Fruit fly (Drosophila melanogaster) whole organism, pupa: ENCODE data around the gene mRpS25.

Experiments
- CG10348 ChIP-seq: fragments of 200-800 bp; sonication (Bioruptor generic); IDR thresholded peaks from 2 replicates; pipeline ENCODE4 v1.3.6; 2022; ENCODE audit warnings: missing biosample characterization, missing genetic modification characterization
- CG12605 ChIP-seq: fragments of 200-800 bp; sonication (Bioruptor generic); IDR thresholded peaks from 2 replicates; pipeline ENCODE4 v1.3.6; 2022; ENCODE audit warnings: missing biosample characterization, missing genetic modification characterization
- CG13204 ChIP-seq: fragments of 200-800 bp; sonication (Bioruptor generic); optimal IDR thresholded peaks from 2 replicates; lab custom pipeline; 2018; ENCODE audit warnings: missing biosample characterization, mild to moderate bottlenecking, missing genetic modification characterization, moderate library complexity
- CG14655 ChIP-seq: fragments of 200-800 bp; sonication (Bioruptor generic); optimal IDR thresholded peaks from 3 replicates; lab custom pipeline; 2017; ENCODE audit warnings: mild to moderate bottlenecking, missing biosample characterization, missing genetic modification reagents, missing genetic modification characterization
- CG15710 ChIP-seq: fragments of 200-800 bp; sonication (Bioruptor generic); optimal IDR thresholded peaks from 2 replicates; lab custom pipeline; 2018; ENCODE audit warnings: missing biosample characterization, mild to moderate bottlenecking, missing genetic modification characterization, moderate library complexity
- CG17806 ChIP-seq: fragments of 200-800 bp; sonication (Bioruptor generic); optimal IDR thresholded peaks from 2 replicates; lab custom pipeline; 2018; ENCODE audit warnings: missing biosample characterization, mild to moderate bottlenecking, missing genetic modification characterization, moderate library complexity
- CG32121 ChIP-seq: fragments of 200-800 bp; sonication (Bioruptor generic); IDR thresholded peaks from 2 replicates; pipeline ENCODE4 v1.3.6; 2022; ENCODE audit warnings: missing biosample characterization, missing genetic modification characterization
- CG34367 ChIP-seq: fragments of 200-800 bp; sonication (Bioruptor generic); optimal IDR thresholded peaks from 2 replicates; lab custom pipeline; 2018; ENCODE audit warnings: missing biosample characterization, mild to moderate bottlenecking, missing genetic modification characterization
- CG4496 ChIP-seq: fragments of 200-800 bp; sonication (Bioruptor generic); IDR thresholded peaks from 3 replicates; pipeline ENCODE4 v1.3.6; 2022; ENCODE audit warnings: missing biosample characterization, missing genetic modification characterization
- CG8159 ChIP-seq: fragments of 200-800 bp; sonication (Bioruptor generic); optimal IDR thresholded peaks from 3 replicates; lab custom pipeline; 2018; ENCODE audit warnings: missing biosample characterization, mild to moderate bottlenecking, missing genetic modification characterization, moderate library complexity
- CG8301 ChIP-seq: fragments of 200-800 bp; sonication (Bioruptor generic); optimal IDR thresholded peaks from 2 replicates; lab custom pipeline; 2018; ENCODE audit warnings: missing biosample characterization, mild to moderate bottlenecking, missing genetic modification characterization
- CG9948 ChIP-seq: fragments of 200-800 bp; sonication (Bioruptor generic); optimal IDR thresholded peaks from 2 replicates; lab custom pipeline; 2018; ENCODE audit warnings: missing biosample characterization, mild to moderate bottlenecking, missing genetic modification characterization, moderate library complexity
- D1 ChIP-seq: fragments of 200-800 bp; sonication (Bioruptor generic); optimal IDR thresholded peaks from 2 replicates; lab custom pipeline; 2018; ENCODE audit warnings: missing biosample characterization, mild to moderate bottlenecking, missing genetic modification characterization, moderate library complexity
- EcR ChIP-seq: fragments of 200-800 bp; sonication (Bioruptor generic); optimal IDR thresholded peaks from 3 replicates; lab custom pipeline; 2019; ENCODE audit warnings: missing biosample characterization, missing genetic modification characterization, mild to moderate bottlenecking, moderate library complexity, missing genetic modification reagents
- Ets98B ChIP-seq: fragments of 200-800 bp; sonication (Bioruptor generic); IDR thresholded peaks from 2 replicates; pipeline ENCODE4 v1.3.6; 2022; ENCODE audit warnings: missing biosample characterization, missing genetic modification characterization
- Pif1A ChIP-seq: fragments of 200-800 bp; sonication (Bioruptor generic); optimal IDR thresholded peaks from 3 replicates; lab custom pipeline; 2016; ENCODE audit warnings: missing biosample characterization, missing genetic modification characterization
- Pif1B ChIP-seq: fragments of 200-800 bp; sonication (Bioruptor generic); optimal IDR thresholded peaks from 3 replicates; lab custom pipeline; 2016; ENCODE audit warnings: missing biosample characterization, missing genetic modification characterization
- Snoo ChIP-seq: fragments of 200-800 bp; sonication (Bioruptor generic); optimal IDR thresholded peaks from 3 replicates; lab custom pipeline; 2017; ENCODE audit warnings: missing biosample characterization, mild to moderate bottlenecking, missing genetic modification characterization, inconsistent platforms
- fd96Ca ChIP-seq: fragments of 200-800 bp; sonication (Bioruptor generic); IDR thresholded peaks from 3 replicates; pipeline ENCODE4 v1.3.6; 2022; ENCODE audit warnings: missing biosample characterization, missing genetic modification characterization
- gl ChIP-seq: fragments of 200-800 bp; sonication (Bioruptor generic); optimal IDR thresholded peaks from 2 replicates; lab custom pipeline; 2018; ENCODE audit warnings: missing biosample characterization, mild to moderate bottlenecking, missing genetic modification characterization
- rn ChIP-seq: fragments of 200-800 bp; sonication (Bioruptor generic); IDR thresholded peaks from 2 replicates; pipeline ENCODE4 v1.3.6; 2022; ENCODE audit warnings: missing biosample characterization, missing genetic modification characterization

mRpS25 gene

dm6 chrX:14621464-14621863, 38.7 kb upstream of the mRpS25 start:
- no peak for TF ChIP-seq CG13204 (GFP tag; lab: Kevin White, UChicago)
- TF ChIP-seq CG10348 (GFP tag; lab: Robert Waterston, UW): no peak
- no peak for TF ChIP-seq Ets98B (GFP tag; lab: Robert Waterston, UW)
- no peak for TF ChIP-seq gl (tag; lab: Kevin White, UChicago)
- TF ChIP-seq Snoo: no peak
- peak; percentile 29 for TF ChIP-seq CG14655 (GFP tag; lab: Kevin White, UChicago)
- TF ChIP-seq CG4496 (GFP tag; lab: Robert Waterston, UW): no peak
- TF ChIP-seq D1 (tag; lab: Kevin White, UChicago): no peak
- TF ChIP-seq CG8159 (tag; lab: Kevin White, UChicago): peak; percentile 19
- TF ChIP-seq CG15710 (tag; lab: Kevin White, UChicago): no peak
- TF ChIP-seq CG9948: no peak
- no peak for TF ChIP-seq rn (GFP tag; lab: Robert Waterston, UW)
- TF ChIP-seq EcR: no peak
- TF ChIP-seq CG12605 (GFP tag; lab: Robert Waterston, UW): no peak
- TF ChIP-seq CG8301 (tag; lab: Kevin White, UChicago): peak; percentile 14
- peak; percentile 1 for TF ChIP-seq Pif1A
- TF ChIP-seq fd96Ca (GFP tag; lab: Robert Waterston, UW): no peak
- peak; percentile 0 for TF ChIP-seq CG17806
- TF ChIP-seq CG34367 (tag; lab: Kevin White, UChicago): no peak
- TF ChIP-seq CG32121 (GFP tag; lab: Robert Waterston, UW): no peak
- no peak for TF ChIP-seq Pif1B

- TF ChIP-seq EcR (no peak), gl (tag; lab: Kevin White, UChicago) (peak; percentile 70), CG14655 (GFP tag; lab: Kevin White, UChicago) (peak; percentile 82), CG34367 (tag; lab: Kevin White, UChicago) (peak; percentile 79), CG17806 (peak; percentile 85), Ets98B (GFP tag; lab: Robert Waterston, UW) (peak; percentile 72), CG9948 (peak; percentile 83), CG10348 (GFP tag; lab: Robert Waterston, UW) (no peak), Snoo (peak; percentile 64), CG13204 (GFP tag; lab: Kevin White, UChicago) (peak; percentile 75), CG15710 (tag; lab: Kevin White, UChicago) (peak; percentile 87), fd96Ca (GFP tag; lab: Robert Waterston, UW) (peak; percentile 87), Pif1B (peak; percentile 88), CG32121 (GFP tag; lab: Robert Waterston, UW) (peak; percentile 82), CG12605 (GFP tag; lab: Robert Waterston, UW) (peak; percentile 84), D1 (tag; lab: Kevin White, UChicago) (peak; percentile 5), CG8301 (tag; lab: Kevin White, UChicago) (peak; percentile 59), rn (GFP tag; lab: Robert Waterston, UW) (peak; percentile 37; the same call in 1 of the 2 replicates), CG8159 (tag; lab: Kevin White, UChicago) (peak; percentile 88), CG4496 (GFP tag; lab: Robert Waterston, UW) (peak; percentile 90), Pif1A (peak; percentile 82)
Measured at dm6 chrX:14612302-14612701, 29.5 kb upstream of the mRpS25 start.

- TF ChIP-seq CG17806 (peak; percentile 7), Pif1A (peak; percentile 1), CG4496 (GFP tag; lab: Robert Waterston, UW) (no peak), CG8159 (tag; lab: Kevin White, UChicago) (peak; percentile 52), CG8301 (tag; lab: Kevin White, UChicago) (peak; percentile 32), CG13204 (GFP tag; lab: Kevin White, UChicago) (no peak), CG10348 (GFP tag; lab: Robert Waterston, UW) (no peak), CG34367 (tag; lab: Kevin White, UChicago) (peak; percentile 3), CG9948 (peak; percentile 34), CG15710 (tag; lab: Kevin White, UChicago) (peak; percentile 19), CG14655 (GFP tag; lab: Kevin White, UChicago) (peak; percentile 66), Snoo (no peak), CG32121 (GFP tag; lab: Robert Waterston, UW) (no peak), Ets98B (GFP tag; lab: Robert Waterston, UW) (no peak), fd96Ca (GFP tag; lab: Robert Waterston, UW) (no peak), CG12605 (GFP tag; lab: Robert Waterston, UW) (no peak), EcR (no peak), Pif1B (no peak), D1 (tag; lab: Kevin White, UChicago) (no peak), rn (GFP tag; lab: Robert Waterston, UW) (no peak), gl (tag; lab: Kevin White, UChicago) (no peak)
- TF ChIP-seq, all 21 proteins: peak for 8
Measured at dm6 chrX:14609222-14609621, 26.4 kb upstream of the mRpS25 start.

dm6 chrX:14606873-14607272, 24.1 kb upstream of the mRpS25 start:
- TF ChIP-seq CG4496 (GFP tag; lab: Robert Waterston, UW): peak; percentile 58; the same call in 2 of the 3 replicates
- peak; percentile 14 for TF ChIP-seq CG15710 (tag; lab: Kevin White, UChicago)
- no peak for TF ChIP-seq gl (tag; lab: Kevin White, UChicago)
- TF ChIP-seq Pif1A: no peak
- TF ChIP-seq CG13204 (GFP tag; lab: Kevin White, UChicago): no peak
- no peak for TF ChIP-seq CG34367 (tag; lab: Kevin White, UChicago)
- peak; percentile 16 for TF ChIP-seq CG8301 (tag; lab: Kevin White, UChicago)
- TF ChIP-seq rn (GFP tag; lab: Robert Waterston, UW): no peak
- TF ChIP-seq Ets98B (GFP tag; lab: Robert Waterston, UW): peak; percentile 18; the same call in 1 of the 2 replicates
- TF ChIP-seq CG12605 (GFP tag; lab: Robert Waterston, UW): no peak
- peak; percentile 54; the same call in 1 of the 3 replicates for TF ChIP-seq fd96Ca (GFP tag; lab: Robert Waterston, UW)
- no peak for TF ChIP-seq D1 (tag; lab: Kevin White, UChicago)
- no peak for TF ChIP-seq EcR
- no peak for TF ChIP-seq Snoo
- peak; percentile 7 for TF ChIP-seq CG17806
- peak; percentile 16 for TF ChIP-seq CG9948
- no peak for TF ChIP-seq CG10348 (GFP tag; lab: Robert Waterston, UW)
- TF ChIP-seq Pif1B: no peak
- no peak for TF ChIP-seq CG32121 (GFP tag; lab: Robert Waterston, UW)
- TF ChIP-seq CG14655 (GFP tag; lab: Kevin White, UChicago): peak; percentile 41
- peak; percentile 43 for TF ChIP-seq CG8159 (tag; lab: Kevin White, UChicago)
